Worm (Caenorhabditis elegans) whole organism, late embryonic: ENCODE measurements around the gene ppgn-1.
A peak's percentile ranks its signal among the peaks of the same experiment; 100 is the strongest.

Experiments used
- C08G9.2 ChIP-seq: sonication (generic microtip); optimal IDR thresholded peaks from 2 replicates; lab custom pipeline; 2016; ENCODE audit warnings: mild to moderate bottlenecking, missing genetic modification characterization, moderate library complexity, missing compliant biosample characterization
- C38D4.7 ChIP-seq: fragments of 200-800 bp; sonication (Bioruptor generic); optimal IDR thresholded peaks from 2 replicates; lab custom pipeline; 2018; ENCODE audit warnings: mild to moderate bottlenecking, missing genetic modification characterization, moderate library complexity, missing compliant biosample characterization
- K02D7.2 ChIP-seq: sonication (generic microtip); optimal IDR thresholded peaks from 2 replicates; lab custom pipeline; 2017; ENCODE audit warnings: mild to moderate bottlenecking, missing genetic modification characterization, missing compliant biosample characterization
- K09A11.1 ChIP-seq: sonication (generic microtip); optimal IDR thresholded peaks from 2 replicates; lab custom pipeline; 2017; ENCODE audit warnings: antibody characterized with exemption, mild to moderate bottlenecking, missing genetic modification characterization, missing compliant biosample characterization; ENCODE audit not compliant: insufficient read depth
- ceh-18 ChIP-seq: sonication (generic microtip); optimal IDR thresholded peaks from 2 replicates; lab custom pipeline; 2016; ENCODE audit warnings: missing genetic modification characterization, missing compliant biosample characterization
- ceh-19 ChIP-seq: fragments of 200-800 bp; sonication (Bioruptor generic); optimal IDR thresholded peaks from 2 replicates; lab custom pipeline; 2018; ENCODE audit warnings: mild to moderate bottlenecking, missing genetic modification characterization, missing compliant biosample characterization
- ceh-22 ChIP-seq: sonication (generic microtip); optimal IDR thresholded peaks from 2 replicates; lab custom pipeline; 2017; ENCODE audit warnings: missing biosample characterization, missing genetic modification characterization
- ceh-30 ChIP-seq: fragments of 150-350 bp; optimal IDR thresholded peaks from 2 replicates; lab custom pipeline; 2014; ENCODE audit warnings: missing biosample characterization, missing genetic modification characterization
- ceh-31 ChIP-seq: sonication (generic microtip); optimal IDR thresholded peaks from 2 replicates; lab custom pipeline; 2016; ENCODE audit warnings: missing genetic modification characterization, missing compliant biosample characterization
- ceh-45 ChIP-seq: fragments of 200-800 bp; sonication (Bioruptor generic); IDR thresholded peaks from 2 replicates; pipeline ENCODE4 v1.3.6; 2022; ENCODE audit warnings: missing genetic modification reagents, missing genetic modification characterization, missing compliant biosample characterization
- ceh-48 ChIP-seq: sonication (generic microtip); optimal IDR thresholded peaks from 2 replicates; lab custom pipeline; 2016; ENCODE audit warnings: missing genetic modification characterization, inconsistent platforms, missing compliant biosample characterization
- ceh-9 ChIP-seq: sonication (generic microtip); optimal IDR thresholded peaks from 2 replicates; lab custom pipeline; 2016; ENCODE audit warnings: mild to moderate bottlenecking, missing genetic modification characterization, inconsistent platforms, missing compliant biosample characterization
- elt-4 ChIP-seq: sonication (generic microtip); optimal IDR thresholded peaks from 2 replicates; lab custom pipeline; 2016; ENCODE audit warnings: missing genetic modification characterization, missing compliant biosample characterization
- ets-4 ChIP-seq: sonication (generic microtip); optimal IDR thresholded peaks from 2 replicates; lab custom pipeline; 2016; ENCODE audit warnings: missing genetic modification characterization, missing compliant biosample characterization
- fkh-6 ChIP-seq: sonication (generic microtip); optimal IDR thresholded peaks from 2 replicates; lab custom pipeline; 2016; ENCODE audit warnings: missing genetic modification characterization, missing compliant biosample characterization
- hlh-30 ChIP-seq: sonication (generic microtip); optimal IDR thresholded peaks from 2 replicates; lab custom pipeline; 2017; ENCODE audit warnings: antibody characterized with exemption, missing genetic modification characterization, missing compliant biosample characterization; ENCODE audit not compliant: insufficient read depth
- hlh-6 ChIP-seq: sonication (generic microtip); optimal IDR thresholded peaks from 2 replicates; lab custom pipeline; 2016; ENCODE audit warnings: missing genotype, missing genetic modification characterization, missing compliant biosample characterization
- madf-2 ChIP-seq: sonication (generic microtip); optimal IDR thresholded peaks from 2 replicates; lab custom pipeline; 2017; ENCODE audit warnings: missing genetic modification characterization, missing compliant biosample characterization
- nfya-1 ChIP-seq: sonication (generic microtip); optimal IDR thresholded peaks from 2 replicates; lab custom pipeline; 2017; ENCODE audit warnings: missing genetic modification characterization, mild to moderate bottlenecking, missing compliant biosample characterization, antibody characterized with exemption, moderate library complexity
- npax-4 ChIP-seq: sonication (generic microtip); optimal IDR thresholded peaks from 2 replicates; lab custom pipeline; 2016; ENCODE audit warnings: missing genetic modification characterization, missing compliant biosample characterization
- pag-3 ChIP-seq: sonication (generic microtip); optimal IDR thresholded peaks from 2 replicates; lab custom pipeline; 2016; ENCODE audit warnings: missing compliant biosample characterization, missing genetic modification characterization, borderline replicate concordance
- pha-2 ChIP-seq: sonication (generic microtip); optimal IDR thresholded peaks from 2 replicates; lab custom pipeline; 2017; ENCODE audit warnings: mild to moderate bottlenecking, missing genetic modification characterization, missing compliant biosample characterization
- pha-4 ChIP-seq: fragments of 150-350 bp; optimal IDR thresholded peaks from 2 replicates; lab custom pipeline; 2018; ENCODE audit warnings: missing biosample characterization, missing genetic modification reagents, missing genetic modification characterization
- pqm-1 ChIP-seq: sonication (generic microtip); optimal IDR thresholded peaks from 2 replicates; lab custom pipeline; 2016; ENCODE audit warnings: missing genetic modification characterization, missing compliant biosample characterization
- rnt-1 ChIP-seq: sonication (generic microtip); optimal IDR thresholded peaks from 2 replicates; lab custom pipeline; 2016; ENCODE audit warnings: missing genetic modification characterization, missing compliant biosample characterization
- sox-4 ChIP-seq: sonication (generic microtip); optimal IDR thresholded peaks from 2 replicates; lab custom pipeline; 2017; ENCODE audit warnings: mild to moderate bottlenecking, missing genetic modification characterization, inconsistent platforms, missing compliant biosample characterization
- syd-9 ChIP-seq: sonication (generic microtip); optimal IDR thresholded peaks from 2 replicates; lab custom pipeline; 2016; ENCODE audit warnings: mild to moderate bottlenecking, missing genetic modification characterization, moderate library complexity, missing compliant biosample characterization
- ttx-3 ChIP-seq: sonication (generic microtip); optimal IDR thresholded peaks from 2 replicates; lab custom pipeline; 2016; ENCODE audit warnings: missing genetic modification reagents, missing genetic modification characterization, missing compliant biosample characterization
- unc-42 ChIP-seq: sonication (generic microtip); optimal IDR thresholded peaks from 2 replicates; lab custom pipeline; 2016; ENCODE audit warnings: missing genotype, missing genetic modification characterization, missing compliant biosample characterization
- unc-86 ChIP-seq: sonication (generic microtip); optimal IDR thresholded peaks from 2 replicates; lab custom pipeline; 2016; ENCODE audit warnings: missing genetic modification characterization, missing compliant biosample characterization

ppgn-1 gene

ce11 chrIV:2348862-2349321, at the start of gene ppgn-1, which contains the start of gene tftc-1:
TSS of gene ppgn-1 (minus strand) at chrIV:2348912.
TSS of gene tftc-1 (plus strand) at chrIV:2349271.
- TF ChIP-seq pqm-1 (tag; lab: Kevin White, UChicago) (no peak), unc-42 (tag; lab: Kevin White, UChicago) (peak; percentile 21)

ce11 chrIV:2398317-2398716, 49.6 kb upstream of the ppgn-1 start:
- no peak for TF ChIP-seq pha-2 (tag; lab: Kevin White, UChicago)
- TF ChIP-seq ceh-45 (GFP tag; lab: Robert Waterston, UW), result 0 out of 2 replicates have a peak, but pooled peaks have one; percentile 31
- no peak for TF ChIP-seq pag-3
- TF ChIP-seq elt-4 (tag; lab: Kevin White, UChicago), result peak; percentile 21
- TF ChIP-seq unc-42 (tag; lab: Kevin White, UChicago), result no peak
- no peak for TF ChIP-seq sox-4
- TF ChIP-seq npax-4, result no peak
- no peak for TF ChIP-seq ttx-3 (tag; lab: Kevin White, UChicago)
- no peak for TF ChIP-seq rnt-1
- TF ChIP-seq, all 69 proteins: peak for 2

ce11 chrIV:2395997-2396396, 47.3 kb upstream of the ppgn-1 start:
- TF ChIP-seq K09A11.1 (tag; lab: Kevin White, UChicago) (no peak), ceh-48 (tag; lab: Kevin White, UChicago) (peak; percentile 41)

DNA sequence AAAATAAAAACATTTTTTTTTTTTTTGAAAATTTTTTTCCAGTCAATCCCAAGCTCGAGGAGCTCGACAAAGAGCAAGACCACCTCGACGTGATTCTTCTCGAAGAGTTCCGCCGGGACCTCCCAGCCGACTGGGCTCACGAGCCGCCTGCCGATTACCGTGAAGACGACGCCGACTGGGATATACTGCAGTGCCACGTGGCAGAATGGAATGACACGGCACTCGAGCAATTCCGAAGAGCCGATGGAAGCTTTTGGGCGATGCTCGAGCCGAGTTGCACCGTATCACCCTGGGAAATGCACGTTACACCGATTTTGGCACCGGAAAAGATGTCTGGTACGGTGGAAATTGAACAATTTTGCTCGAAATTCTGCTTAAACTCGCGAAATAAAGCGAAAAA, 44.3 kb upstream of the ppgn-1 start:
- TF ChIP-seq ceh-22 (tag; lab: Kevin White, UChicago) (no peak), syd-9 (no peak), ceh-18 (tag; lab: Kevin White, UChicago) (no peak), unc-42 (tag; lab: Kevin White, UChicago) (no peak), rnt-1 (no peak), ttx-3 (tag; lab: Kevin White, UChicago) (no peak), unc-86 (tag; lab: Kevin White, UChicago) (no peak), ets-4 (no peak), fkh-6 (tag; lab: Kevin White, UChicago) (no peak)

DNA sequence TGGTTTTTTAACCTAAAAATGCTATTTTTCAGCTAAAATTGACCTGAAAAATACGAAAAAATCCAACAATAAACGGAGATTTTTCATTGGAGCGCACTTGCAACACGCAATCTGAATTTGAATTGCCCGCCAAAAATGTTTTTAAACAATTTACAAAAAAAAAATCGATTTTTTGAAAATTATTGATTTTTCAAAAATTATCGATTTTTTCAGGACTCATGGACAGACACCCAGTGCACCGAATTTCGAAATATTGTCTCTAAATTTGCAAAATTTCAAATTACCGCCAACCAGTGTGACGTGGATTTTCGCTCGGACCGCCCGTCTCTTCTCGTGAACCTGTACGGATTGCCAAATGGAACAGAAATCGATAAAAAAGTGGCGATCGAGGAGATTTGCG, 43.1 kb upstream of the ppgn-1 start:
- TF ChIP-seq ceh-48 (tag; lab: Kevin White, UChicago), result peak; percentile 47
- TF ChIP-seq hlh-6 (tag; lab: Kevin White, UChicago), result no peak
- TF ChIP-seq pha-4 (tag; lab: Kevin White, UChicago), result no peak

- TF ChIP-seq hlh-30 (tag; lab: Kevin White, UChicago), result no peak
- TF ChIP-seq K02D7.2, result no peak
- TF ChIP-seq ceh-45 (GFP tag; lab: Robert Waterston, UW), result no peak
- TF ChIP-seq ceh-19, result no peak
- TF ChIP-seq ceh-31 (tag; lab: Kevin White, UChicago), result no peak
- no peak for TF ChIP-seq pha-2 (tag; lab: Kevin White, UChicago)
- no peak for TF ChIP-seq C38D4.7 (GFP tag; lab: Kevin White, UChicago)
- no peak for TF ChIP-seq fkh-6 (tag; lab: Kevin White, UChicago)
- no peak for TF ChIP-seq unc-42 (tag; lab: Kevin White, UChicago)
- TF ChIP-seq C08G9.2 (tag; lab: Kevin White, UChicago), result no peak
- TF ChIP-seq pag-3, result no peak
- no peak for TF ChIP-seq ceh-9 (tag; lab: Kevin White, UChicago)
- TF ChIP-seq ceh-30 (tag; lab: Kevin White, UChicago), result no peak
Observed at ce11 chrIV:2390804-2391203, 42.1 kb upstream of the ppgn-1 start, which contains the start of gene eri-5. TSS of gene eri-5 (plus strand) at chrIV:2390821.

- TF ChIP-seq madf-2 (tag; lab: Kevin White, UChicago) (no peak), nfya-1 (tag; lab: Kevin White, UChicago) (peak; percentile 6)
Observed at ce11 chrIV:2390251-2390672, 41.5 kb upstream of the ppgn-1 start.
